Worm (Caenorhabditis elegans) whole organism, L1 larva: ENCODE measurements around the gene cyy-1.

Experiments
- C16A3.4 ChIP-seq: fragments of 150-350 bp; optimal IDR thresholded peaks from 2 replicates; lab custom pipeline; 2014; ENCODE audit warnings: missing biosample characterization, missing genetic modification characterization
- aly-2 ChIP-seq: fragments of 150-350 bp; optimal IDR thresholded peaks from 2 replicates; lab custom pipeline; 2014; ENCODE audit warnings: missing biosample characterization, missing genetic modification characterization
- ama-1 ChIP-seq: fragments of 150-350 bp; optimal IDR thresholded peaks from 2 replicates; lab custom pipeline; 2014
- blmp-1 ChIP-seq: fragments of 150-350 bp; optimal IDR thresholded peaks from 2 replicates; lab custom pipeline; 2014; ENCODE audit warnings: missing biosample characterization, missing genetic modification characterization
- dpl-1 ChIP-seq, 3 experiments: fragments of 150-350 bp in 2 of 3; sonication (generic microtip) in 1 of 3; optimal IDR thresholded peaks; 2 replicates each; lab custom pipeline; 2014 to 2017; ENCODE audit warnings: missing biosample characterization in 3 of 3, missing genetic modification characterization in 3 of 3, missing genetic modification reagents in 3 of 3
- dsc-1 ChIP-seq: sonication (generic microtip); optimal IDR thresholded peaks from 2 replicates; lab custom pipeline; 2016; ENCODE audit warnings: mild to moderate bottlenecking, missing genetic modification characterization, missing compliant biosample characterization
- efl-1 ChIP-seq, 4 experiments: fragments of 150-350 bp; optimal IDR thresholded peaks in 3 of 4; peaks in 1 of 4; 1 replicate in 1 of 4; 2 replicates in 3 of 4; lab custom pipeline; 2014; ENCODE audit warnings: missing biosample characterization in 2 of 4, missing genetic modification characterization in 2 of 4, missing genetic modification reagents in 2 of 4
- fkh-10 ChIP-seq: sonication (generic microtip); optimal IDR thresholded peaks from 2 replicates; lab custom pipeline; 2017; ENCODE audit warnings: missing biosample characterization, missing genetic modification reagents, missing genetic modification characterization
- fkh-8 ChIP-seq: sonication (generic microtip); optimal IDR thresholded peaks from 2 replicates; lab custom pipeline; 2016; ENCODE audit warnings: mild to moderate bottlenecking, missing genetic modification characterization, missing compliant biosample characterization
- isw-1 ChIP-seq: fragments of 200-800 bp; sonication (Bioruptor generic); IDR thresholded peaks from 2 replicates; pipeline ENCODE4 v1.3.6; 2022; ENCODE audit warnings: missing genetic modification characterization, missing compliant biosample characterization
- lin-15B ChIP-seq: fragments of 150-350 bp; sonication (generic microtip); optimal IDR thresholded peaks from 3 replicates; lab custom pipeline; 2014; ENCODE audit warnings: missing biosample characterization, missing genetic modification characterization
- lin-35 ChIP-seq, 2 experiments: fragments of 150-350 bp; optimal IDR thresholded peaks; 2 replicates each; lab custom pipeline; 2014; ENCODE audit warnings: missing biosample characterization in 2 of 2, missing genetic modification characterization in 2 of 2, missing genetic modification reagents in 2 of 2
- lin-39 ChIP-seq: fragments of 150-350 bp; optimal IDR thresholded peaks from 2 replicates; lab custom pipeline; 2014; ENCODE audit warnings: missing biosample characterization, missing genetic modification reagents, missing genetic modification characterization
- lir-3 ChIP-seq: sonication (generic microtip); optimal IDR thresholded peaks from 2 replicates; lab custom pipeline; 2016; ENCODE audit warnings: mild to moderate bottlenecking, missing genetic modification characterization, moderate library complexity, missing compliant biosample characterization; ENCODE audit not compliant: poor library complexity
- mab-9 ChIP-seq: fragments of 200-800 bp; sonication (Bioruptor generic); IDR thresholded peaks from 2 replicates; pipeline ENCODE4 v1.3.6; 2022; ENCODE audit warnings: missing genetic modification reagents, missing genetic modification characterization, missing compliant biosample characterization
- mep-1 ChIP-seq: fragments of 150-350 bp; optimal IDR thresholded peaks from 2 replicates; lab custom pipeline; 2014; ENCODE audit warnings: missing biosample characterization, missing genetic modification characterization
- nhr-12 ChIP-seq: sonication (generic microtip); optimal IDR thresholded peaks from 2 replicates; lab custom pipeline; 2017; ENCODE audit warnings: missing biosample characterization, missing genetic modification characterization
- nhr-20 ChIP-seq: sonication (generic microtip); optimal IDR thresholded peaks from 2 replicates; lab custom pipeline; 2016; ENCODE audit warnings: mild to moderate bottlenecking, missing genetic modification characterization, missing compliant biosample characterization
- nhr-71 ChIP-seq: sonication (generic microtip); optimal IDR thresholded peaks from 2 replicates; lab custom pipeline; 2016; ENCODE audit warnings: mild to moderate bottlenecking, missing genetic modification characterization, moderate library complexity, missing compliant biosample characterization
- nhr-76 ChIP-seq: sonication (generic microtip); optimal IDR thresholded peaks from 2 replicates; lab custom pipeline; 2017; ENCODE audit warnings: missing biosample characterization, missing genetic modification characterization
- nhr-85 ChIP-seq: sonication (generic microtip); peaks from one replicate; lab custom pipeline; 2016; ENCODE audit warnings: missing genetic modification characterization, inconsistent platforms, missing compliant biosample characterization
- rnt-1 ChIP-seq: sonication (generic microtip); optimal IDR thresholded peaks from 2 replicates; lab custom pipeline; 2016; ENCODE audit warnings: mild to moderate bottlenecking, missing genetic modification characterization, moderate library complexity, missing compliant biosample characterization
- snpc-4 ChIP-seq: fragments of 150-350 bp; optimal IDR thresholded peaks from 2 replicates; lab custom pipeline; 2014; ENCODE audit warnings: missing biosample characterization, missing genetic modification characterization
- sptf-1 ChIP-seq: fragments of 150-350 bp; optimal IDR thresholded peaks from 2 replicates; lab custom pipeline; 2014; ENCODE audit warnings: missing biosample characterization, missing genetic modification characterization
- tbx-2 ChIP-seq: sonication (generic microtip); optimal IDR thresholded peaks from 2 replicates; lab custom pipeline; 2016; ENCODE audit warnings: missing genetic modification characterization, missing compliant biosample characterization
- unc-98 ChIP-seq: fragments of 200-800 bp; sonication (Bioruptor generic); IDR thresholded peaks from 2 replicates; pipeline ENCODE4 v1.3.6; 2022; ENCODE audit warnings: missing genetic modification characterization, missing compliant biosample characterization
- zip-4 ChIP-seq: fragments of 200-800 bp; sonication (Bioruptor generic); optimal IDR thresholded peaks from 2 replicates; lab custom pipeline; 2018; ENCODE audit warnings: mild to moderate bottlenecking, missing genetic modification characterization, moderate library complexity, missing compliant biosample characterization
- ztf-11 ChIP-seq, 2 experiments: sonication (generic microtip); optimal IDR thresholded peaks; 2 replicates each; lab custom pipeline; 2016 to 2017; ENCODE audit warnings: missing genetic modification characterization in 2 of 2, missing biosample characterization in 1 of 2, missing compliant biosample characterization in 1 of 2
- ztf-4 ChIP-seq: fragments of 150-350 bp; optimal IDR thresholded peaks from 2 replicates; lab custom pipeline; 2014; ENCODE audit warnings: missing biosample characterization, missing genetic modification characterization

The cyy-1 gene

DNA sequence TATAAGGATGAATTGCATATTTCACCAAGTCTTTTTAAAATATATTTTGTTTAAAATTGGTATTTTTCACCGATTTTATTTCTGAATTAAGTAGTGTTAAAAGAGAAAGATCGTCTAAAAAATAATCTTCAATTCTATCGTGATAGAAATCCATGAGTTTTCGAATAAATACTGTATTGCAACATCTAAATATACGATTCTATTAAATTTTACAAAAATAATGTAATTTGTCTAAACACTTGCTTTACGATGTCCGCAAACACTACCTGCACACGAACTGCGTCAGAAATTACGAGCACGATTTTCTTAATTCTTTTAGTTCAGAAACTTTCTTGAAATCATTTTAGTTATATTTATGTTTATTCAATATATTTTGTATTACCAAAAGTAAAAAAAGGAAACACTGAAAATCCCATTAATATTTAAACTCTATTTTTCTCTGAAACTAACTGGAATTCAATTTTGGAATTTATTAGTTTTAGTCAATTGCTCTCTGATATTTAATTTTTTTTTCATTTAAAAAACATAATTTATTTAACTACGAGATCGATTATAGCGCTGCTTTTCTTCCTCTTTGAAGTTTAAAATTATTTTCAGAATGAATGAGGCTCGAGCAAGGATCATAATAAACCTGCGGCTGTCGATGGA lies 43.6 kb downstream of the cyy-1 start, which contains the start of gene mrpl-32 (continued):
- TF ChIP-seq dpl-1 (GFP tag; optimal IDR thresholded peaks at IDR 0.05; lab: Kevin White, UChicago): peak in 1 of 3 experiments; percentile 10
- no peak for TF ChIP-seq nhr-85
- no peak for TF ChIP-seq fkh-10 (GFP tag; lab: Kevin White, UChicago)
- TF ChIP-seq isw-1: no peak
- peak; percentile 10 for TF ChIP-seq mep-1
- no peak for TF ChIP-seq nhr-12
- TF ChIP-seq tbx-2 (tag; lab: Kevin White, UChicago): no peak
- TF ChIP-seq lin-15B (tag; lab: Kevin White, UChicago): no peak
- TF ChIP-seq mab-9 (GFP tag; lab: Robert Waterston, UW): no peak
- no peak for TF ChIP-seq zip-4
- TF ChIP-seq C16A3.4: no peak

DNA sequence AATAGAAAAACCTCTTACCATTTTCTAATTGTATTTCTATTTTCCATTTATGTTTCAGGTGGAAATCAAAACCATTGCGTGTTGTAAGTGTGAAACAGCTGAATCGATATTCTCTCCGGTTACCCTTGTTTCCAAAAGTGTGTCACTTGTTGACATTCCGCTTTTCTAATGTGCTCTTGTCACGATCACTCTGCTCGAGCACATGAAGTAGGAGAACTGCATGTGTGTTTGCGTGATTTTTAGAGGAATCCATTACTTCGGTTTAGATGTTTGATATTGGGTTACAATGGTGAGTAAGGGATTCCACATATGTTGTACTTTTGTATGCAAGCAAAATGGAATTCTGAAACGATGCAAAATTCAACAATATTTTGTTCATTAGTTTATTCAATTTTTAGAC lies 44.8 kb downstream of the cyy-1 start:
- TF ChIP-seq nhr-20 (tag; lab: Kevin White, UChicago): no peak
- peak; percentile 14 for TF ChIP-seq ztf-4 (tag; lab: Kevin White, UChicago)
- peak; percentile 8 for TF ChIP-seq ama-1
- no peak for TF ChIP-seq sptf-1 (tag; lab: Kevin White, UChicago)
- peak; percentile 32 for TF ChIP-seq mep-1
- no peak for TF ChIP-seq dsc-1 (tag; lab: Kevin White, UChicago)
- TF ChIP-seq efl-1 (optimal IDR thresholded peaks at IDR 0.05; lab: Kevin White, UChicago): no peak
- peak in 1 of 2 experiments; percentile 91 for TF ChIP-seq efl-1 (GFP tag; optimal IDR thresholded peaks at IDR 0.05 in 1 of 2; lab: Kevin White, UChicago)
- no peak for TF ChIP-seq lir-3 (tag; lab: Kevin White, UChicago)
- no peak for TF ChIP-seq lin-39 (tag; lab: Kevin White, UChicago)
- no peak for TF ChIP-seq nhr-71 (tag; lab: Kevin White, UChicago)
- TF ChIP-seq aly-2 (tag; lab: Kevin White, UChicago): no peak
- TF ChIP-seq ztf-11 (tag; optimal IDR thresholded peaks at IDR 0.05; lab: Kevin White, UChicago): peak in 1 of 2 experiments; percentile 1
- no peak for TF ChIP-seq fkh-8 (tag; lab: Kevin White, UChicago)

DNA sequence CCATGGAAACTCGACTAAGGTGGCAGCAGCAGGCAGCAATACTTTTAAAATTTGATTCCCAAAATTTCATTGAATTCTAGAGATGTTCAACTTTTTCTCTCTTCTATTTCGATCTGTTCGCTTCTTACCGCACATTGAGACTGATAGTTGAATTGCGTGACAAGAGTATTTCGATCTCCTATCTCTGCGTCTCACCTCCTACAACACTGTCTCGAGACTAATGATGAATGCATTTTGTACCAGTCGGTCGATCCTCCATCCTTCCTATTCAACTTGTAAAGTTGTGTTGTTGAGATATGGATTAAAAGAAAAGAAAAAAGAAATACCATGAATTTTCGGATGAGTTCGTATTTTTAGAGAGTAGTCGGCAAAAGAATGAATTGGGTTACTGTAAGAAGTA lies 45.5 kb downstream of the cyy-1 start:
- TF ChIP-seq unc-98: no peak
- no peak for TF ChIP-seq nhr-76 (tag; lab: Kevin White, UChicago)
- no peak for TF ChIP-seq blmp-1
- no peak for TF ChIP-seq rnt-1
- no peak for TF ChIP-seq nhr-71 (tag; lab: Kevin White, UChicago)
- no peak for TF ChIP-seq lin-35 (GFP tag; optimal IDR thresholded peaks at IDR 0.05; lab: Kevin White, UChicago)
- no peak for TF ChIP-seq snpc-4

DNA sequence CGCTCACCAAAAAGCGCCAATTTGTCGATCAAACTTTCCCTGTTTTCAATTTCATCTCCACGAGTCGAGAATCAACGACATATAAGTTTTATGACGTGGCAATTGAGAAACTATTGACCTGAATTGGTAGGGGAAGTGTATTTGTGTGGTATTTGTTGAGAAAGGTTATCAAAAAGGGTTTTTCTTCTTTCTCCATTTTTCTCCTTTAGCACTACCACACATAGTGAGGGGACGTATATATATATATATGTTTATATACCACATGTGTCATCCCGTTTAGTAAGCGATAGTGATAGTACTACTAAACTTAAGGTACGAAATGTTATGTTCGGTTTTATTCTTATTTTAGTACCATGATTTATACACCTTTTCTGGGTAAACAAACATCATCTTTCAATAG lies 51.9 kb downstream of the cyy-1 start:
- TF ChIP-seq efl-1 (optimal IDR thresholded peaks at IDR 0.05; lab: Kevin White, UChicago) (no peak), efl-1 (GFP tag; optimal IDR thresholded peaks at IDR 0.05 in 1 of 2; lab: Kevin White, UChicago) (peak in 1 of 2 experiments; percentile 51), nhr-71 (tag; lab: Kevin White, UChicago) (no peak)
